Fruit fly (Drosophila melanogaster): ENCODE results near the gene CG17127.

DNA sequence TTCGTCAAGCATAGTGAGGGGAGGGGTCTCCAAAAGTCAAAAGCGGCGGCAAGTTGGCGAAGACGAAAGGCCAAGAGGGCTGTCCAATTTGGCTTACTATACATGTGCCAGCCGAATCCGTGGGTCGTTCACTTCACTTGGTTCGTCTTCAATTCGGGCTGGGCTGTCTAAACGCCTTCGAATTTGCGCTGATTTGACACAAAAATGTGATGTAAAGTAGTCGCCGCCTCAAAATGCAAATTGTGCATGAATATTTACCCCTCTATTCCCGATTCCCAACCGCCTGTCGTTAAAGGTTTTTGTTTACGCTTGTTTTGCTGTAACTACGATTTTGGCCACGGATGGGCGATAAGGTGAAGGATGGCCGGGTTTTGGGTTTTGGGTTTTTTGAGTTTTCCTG is 25.1 kb downstream of the CG17127 start:
- TF ChIP-seq pan (optimal IDR thresholded peaks at IDR 0.05) (no peak), usp (GFP tag; optimal IDR thresholded peaks at IDR 0.05) (no peak), CG8478 (optimal IDR thresholded peaks at IDR 0.05) (no peak), psq (optimal IDR thresholded peaks at IDR 0.05) (no peak), Dll (optimal IDR thresholded peaks at IDR 0.05) (no peak)

Measured in whole organism.